Worm (Caenorhabditis elegans) whole organism, late embryonic: ENCODE data around the gene F17E9.16.

Experiments used
- C38D4.7 ChIP-seq: fragments of 200-800 bp; sonication (Bioruptor generic); optimal IDR thresholded peaks from 2 replicates; lab custom pipeline; 2018; ENCODE audit warnings: mild to moderate bottlenecking, missing genetic modification characterization, moderate library complexity, missing compliant biosample characterization
- K02D7.2 ChIP-seq: sonication (generic microtip); optimal IDR thresholded peaks from 2 replicates; lab custom pipeline; 2017; ENCODE audit warnings: mild to moderate bottlenecking, missing genetic modification characterization, missing compliant biosample characterization
- K09A11.1 ChIP-seq: sonication (generic microtip); optimal IDR thresholded peaks from 2 replicates; lab custom pipeline; 2017; ENCODE audit warnings: antibody characterized with exemption, mild to moderate bottlenecking, missing genetic modification characterization, missing compliant biosample characterization; ENCODE audit not compliant: insufficient read depth
- T23F11.4 ChIP-seq: fragments of 200-800 bp; sonication (Bioruptor generic); optimal IDR thresholded peaks from 2 replicates; lab custom pipeline; 2018; ENCODE audit warnings: mild to moderate bottlenecking, missing genetic modification characterization, missing compliant biosample characterization
- Y22D7AL.16 ChIP-seq: sonication (generic microtip); optimal IDR thresholded peaks from 2 replicates; lab custom pipeline; 2016; ENCODE audit warnings: missing genetic modification characterization, missing compliant biosample characterization
- ahr-1 ChIP-seq: sonication (generic microtip); optimal IDR thresholded peaks from 2 replicates; lab custom pipeline; 2016; ENCODE audit warnings: missing genetic modification characterization, missing compliant biosample characterization
- ceh-19 ChIP-seq: fragments of 200-800 bp; sonication (Bioruptor generic); optimal IDR thresholded peaks from 2 replicates; lab custom pipeline; 2018; ENCODE audit warnings: mild to moderate bottlenecking, missing genetic modification characterization, missing compliant biosample characterization
- ceh-30 ChIP-seq: fragments of 150-350 bp; optimal IDR thresholded peaks from 2 replicates; lab custom pipeline; 2014; ENCODE audit warnings: missing biosample characterization, missing genetic modification characterization
- ceh-31 ChIP-seq: sonication (generic microtip); optimal IDR thresholded peaks from 2 replicates; lab custom pipeline; 2016; ENCODE audit warnings: missing genetic modification characterization, missing compliant biosample characterization
- ceh-6 ChIP-seq: fragments of 200-800 bp; sonication (Bioruptor generic); optimal IDR thresholded peaks from 2 replicates; lab custom pipeline; 2018; ENCODE audit warnings: mild to moderate bottlenecking, missing genetic modification characterization, missing compliant biosample characterization
- dve-1 ChIP-seq: sonication (generic microtip); optimal IDR thresholded peaks from 2 replicates; lab custom pipeline; 2017; ENCODE audit warnings: antibody characterized with exemption, mild to moderate bottlenecking, missing genetic modification characterization, missing compliant biosample characterization
- elt-4 ChIP-seq: sonication (generic microtip); optimal IDR thresholded peaks from 2 replicates; lab custom pipeline; 2016; ENCODE audit warnings: missing genetic modification characterization, missing compliant biosample characterization
- ets-4 ChIP-seq: sonication (generic microtip); optimal IDR thresholded peaks from 2 replicates; lab custom pipeline; 2016; ENCODE audit warnings: missing genetic modification characterization, missing compliant biosample characterization
- eyg-1 ChIP-seq: sonication (generic microtip); optimal IDR thresholded peaks from 2 replicates; lab custom pipeline; 2016; ENCODE audit warnings: missing genotype, missing genetic modification characterization, missing compliant biosample characterization
- gmeb-2 ChIP-seq: sonication (generic microtip); optimal IDR thresholded peaks from 2 replicates; lab custom pipeline; 2016; ENCODE audit warnings: missing genetic modification characterization, inconsistent platforms, missing compliant biosample characterization
- hlh-13 ChIP-seq: fragments of 200-800 bp; sonication (Bioruptor generic); optimal IDR thresholded peaks from 2 replicates; lab custom pipeline; 2018; ENCODE audit warnings: mild to moderate bottlenecking, missing genetic modification characterization, missing compliant biosample characterization
- hlh-15 ChIP-seq: sonication (generic microtip); optimal IDR thresholded peaks from 2 replicates; lab custom pipeline; 2016; ENCODE audit warnings: missing genetic modification characterization, missing compliant biosample characterization
- hlh-30 ChIP-seq: sonication (generic microtip); optimal IDR thresholded peaks from 2 replicates; lab custom pipeline; 2017; ENCODE audit warnings: antibody characterized with exemption, missing genetic modification characterization, missing compliant biosample characterization; ENCODE audit not compliant: insufficient read depth
- lim-6 ChIP-seq: sonication (generic microtip); optimal IDR thresholded peaks from 2 replicates; lab custom pipeline; 2016; ENCODE audit warnings: missing genetic modification characterization, missing compliant biosample characterization
- madf-2 ChIP-seq: sonication (generic microtip); optimal IDR thresholded peaks from 2 replicates; lab custom pipeline; 2017; ENCODE audit warnings: missing genetic modification characterization, missing compliant biosample characterization
- mec-3 ChIP-seq: sonication (generic microtip); optimal IDR thresholded peaks from 2 replicates; lab custom pipeline; 2016; ENCODE audit warnings: borderline replicate concordance, missing genetic modification characterization, missing compliant biosample characterization
- nhr-11 ChIP-seq: fragments of 150-350 bp; optimal IDR thresholded peaks from 2 replicates; lab custom pipeline; 2014; ENCODE audit warnings: missing biosample characterization, missing genetic modification characterization
- npax-4 ChIP-seq: sonication (generic microtip); optimal IDR thresholded peaks from 2 replicates; lab custom pipeline; 2016; ENCODE audit warnings: missing genetic modification characterization, missing compliant biosample characterization
- pat-9 ChIP-seq: fragments of 200-800 bp; sonication (Bioruptor generic); optimal IDR thresholded peaks from 2 replicates; lab custom pipeline; 2018; ENCODE audit warnings: mild to moderate bottlenecking, missing genetic modification characterization, moderate library complexity, missing compliant biosample characterization
- pax-1 ChIP-seq: fragments of 150-350 bp; optimal IDR thresholded peaks from 2 replicates; lab custom pipeline; 2014; ENCODE audit warnings: missing biosample characterization, missing genetic modification characterization
- pha-2 ChIP-seq: sonication (generic microtip); optimal IDR thresholded peaks from 2 replicates; lab custom pipeline; 2017; ENCODE audit warnings: mild to moderate bottlenecking, missing genetic modification characterization, missing compliant biosample characterization
- pqm-1 ChIP-seq: sonication (generic microtip); optimal IDR thresholded peaks from 2 replicates; lab custom pipeline; 2016; ENCODE audit warnings: missing genetic modification characterization, missing compliant biosample characterization
- pros-1 ChIP-seq: fragments of 150-350 bp; optimal IDR thresholded peaks from 2 replicates; lab custom pipeline; 2014; ENCODE audit warnings: missing biosample characterization, missing genetic modification reagents, missing genetic modification characterization
- sdc-2 ChIP-seq: sonication (generic microtip); optimal IDR thresholded peaks from 2 replicates; lab custom pipeline; 2016; ENCODE audit warnings: missing genotype, missing genetic modification characterization, missing compliant biosample characterization
- sox-2 ChIP-seq: fragments of 200-800 bp; sonication (Bioruptor generic); IDR thresholded peaks from 2 replicates; pipeline ENCODE4 v1.3.6; 2022; ENCODE audit warnings: missing genetic modification reagents, missing genetic modification characterization, missing compliant biosample characterization
- sox-4 ChIP-seq: sonication (generic microtip); optimal IDR thresholded peaks from 2 replicates; lab custom pipeline; 2017; ENCODE audit warnings: mild to moderate bottlenecking, missing genetic modification characterization, inconsistent platforms, missing compliant biosample characterization
- syd-9 ChIP-seq: sonication (generic microtip); optimal IDR thresholded peaks from 2 replicates; lab custom pipeline; 2016; ENCODE audit warnings: mild to moderate bottlenecking, missing genetic modification characterization, moderate library complexity, missing compliant biosample characterization
- tbx-2 ChIP-seq: sonication (generic microtip); optimal IDR thresholded peaks from 2 replicates; lab custom pipeline; 2016; ENCODE audit warnings: missing genetic modification characterization, missing compliant biosample characterization
- tbx-7 ChIP-seq: sonication (generic microtip); optimal IDR thresholded peaks from 2 replicates; lab custom pipeline; 2016; ENCODE audit warnings: missing genotype, missing genetic modification characterization, missing compliant biosample characterization
- ttx-3 ChIP-seq: sonication (generic microtip); optimal IDR thresholded peaks from 2 replicates; lab custom pipeline; 2016; ENCODE audit warnings: missing genetic modification reagents, missing genetic modification characterization, missing compliant biosample characterization
- unc-3 ChIP-seq, 2 experiments: fragments of 200-800 bp in 1 of 2; sonication (Bioruptor generic) in 1 of 2; sonication (generic microtip) in 1 of 2; conservative IDR thresholded peaks in 1 of 2; optimal IDR thresholded peaks in 1 of 2; 2 replicates each; pipeline versions ENCODE4 v1.3.6 to Lab custom; 2016 to 2022; ENCODE audit warnings: missing compliant biosample characterization in 2 of 2, missing genetic modification characterization in 2 of 2, missing genetic modification reagents in 1 of 2
- unc-55 ChIP-seq: sonication (generic microtip); optimal IDR thresholded peaks from 2 replicates; lab custom pipeline; 2017; ENCODE audit warnings: missing biosample characterization, missing genetic modification reagents, missing genetic modification characterization

The F17E9.16 gene

DNA sequence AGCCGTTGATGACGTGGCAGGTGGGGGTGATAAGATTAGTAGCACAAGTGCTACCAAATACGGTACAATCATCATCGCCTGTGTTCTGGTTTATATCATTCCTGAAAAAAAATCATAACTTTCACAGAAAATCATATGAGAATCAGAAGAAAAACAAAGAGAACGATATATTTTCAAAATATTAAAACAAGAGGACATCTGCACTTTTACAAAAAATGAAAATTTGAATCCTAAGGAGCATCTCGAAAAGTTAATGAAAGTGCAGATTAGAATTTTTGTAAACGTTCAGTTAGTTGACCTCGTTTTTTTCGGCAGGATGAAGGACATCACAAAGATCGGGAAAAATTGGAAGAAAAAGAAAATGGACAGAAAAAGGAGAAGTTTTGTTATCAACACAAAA lies 39.3 kb upstream of the F17E9.16 start, which contains the start of gene F35H10.10:
Gene F35H10.10 (minus strand): TSS at position 101 of the 400 bp plus-strand sequence.
- TF ChIP-seq C38D4.7 = no peak
- TF ChIP-seq unc-3 (GFP tag; conservative IDR thresholded peaks at IDR 0.05; lab: Robert Waterston, UW) = no peak
- no peak for TF ChIP-seq unc-3 (tag; optimal IDR thresholded peaks at IDR 0.05; lab: Kevin White, UChicago)
- TF ChIP-seq lim-6 (tag; lab: Kevin White, UChicago) = no peak
- TF ChIP-seq ceh-6 = no peak

DNA sequence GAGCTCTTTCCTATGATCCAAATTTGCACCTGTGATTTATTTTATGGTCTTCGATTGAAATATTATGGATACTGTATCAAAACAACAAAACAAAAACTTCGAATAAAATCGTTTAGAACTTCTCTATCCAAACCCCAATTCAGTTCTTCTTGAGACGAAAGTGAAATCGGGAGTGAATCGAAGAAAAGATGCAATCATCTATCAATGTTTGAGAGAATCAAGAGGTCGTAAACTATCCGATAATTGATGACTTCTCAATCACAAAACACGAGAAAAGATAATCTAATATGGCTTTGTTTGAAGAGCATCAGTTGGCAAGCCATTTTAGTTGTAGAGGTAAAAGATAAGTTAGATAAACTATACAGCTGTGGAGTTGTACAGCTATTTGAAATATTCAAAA lies 34.3 kb upstream of the F17E9.16 start:
- TF ChIP-seq pha-2 = no peak
- no peak for TF ChIP-seq pat-9 (tag; lab: Kevin White, UChicago)
- TF ChIP-seq npax-4 = no peak
- no peak for TF ChIP-seq pros-1 (tag; lab: Kevin White, UChicago)
- no peak for TF ChIP-seq eyg-1 (tag; lab: Kevin White, UChicago)
- TF ChIP-seq unc-3 (GFP tag; conservative IDR thresholded peaks at IDR 0.05; lab: Robert Waterston, UW) = no peak
- no peak for TF ChIP-seq unc-3 (tag; optimal IDR thresholded peaks at IDR 0.05; lab: Kevin White, UChicago)
- no peak for TF ChIP-seq pax-1
- no peak for TF ChIP-seq mec-3
- TF ChIP-seq dve-1 (tag; lab: Kevin White, UChicago) = no peak
- TF ChIP-seq Y22D7AL.16 = no peak
- TF ChIP-seq, all 69 proteins: peak for 0

DNA sequence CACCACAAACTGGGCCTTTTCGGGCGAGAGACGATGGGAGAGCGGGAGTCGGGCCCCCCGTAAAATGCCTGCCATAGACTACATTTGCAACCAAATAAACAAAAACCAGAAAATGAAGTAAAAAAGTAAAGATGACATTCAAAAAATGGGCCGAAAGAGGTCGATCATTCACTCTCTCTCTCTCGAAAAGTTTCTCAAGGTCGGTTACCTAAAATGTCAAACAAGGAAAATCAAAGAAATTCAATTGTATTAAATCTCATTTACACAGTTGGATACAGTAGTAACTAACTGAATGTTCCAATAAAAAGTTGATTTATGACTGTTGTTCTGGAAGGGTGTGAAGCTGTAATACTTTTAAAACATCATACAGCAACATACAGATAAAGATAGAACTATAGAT lies 33.3 kb upstream of the F17E9.16 start:
- TF ChIP-seq ahr-1 (tag; lab: Kevin White, UChicago) (no peak), hlh-15 (tag; lab: Kevin White, UChicago) (no peak), syd-9 (no peak), tbx-7 (no peak), sdc-2 (no peak), sox-2 (no peak), nhr-11 (tag; lab: Kevin White, UChicago) (no peak), pqm-1 (tag; lab: Kevin White, UChicago) (no peak), pha-2 (no peak), gmeb-2 (tag; lab: Kevin White, UChicago) (no peak), sox-4 (no peak), tbx-2 (tag; lab: Kevin White, UChicago) (no peak), eyg-1 (tag; lab: Kevin White, UChicago) (no peak), unc-55 (no peak), elt-4 (tag; lab: Kevin White, UChicago) (no peak), ceh-30 (tag; lab: Kevin White, UChicago) (no peak), T23F11.4 (no peak), madf-2 (tag; lab: Kevin White, UChicago) (no peak)

DNA sequence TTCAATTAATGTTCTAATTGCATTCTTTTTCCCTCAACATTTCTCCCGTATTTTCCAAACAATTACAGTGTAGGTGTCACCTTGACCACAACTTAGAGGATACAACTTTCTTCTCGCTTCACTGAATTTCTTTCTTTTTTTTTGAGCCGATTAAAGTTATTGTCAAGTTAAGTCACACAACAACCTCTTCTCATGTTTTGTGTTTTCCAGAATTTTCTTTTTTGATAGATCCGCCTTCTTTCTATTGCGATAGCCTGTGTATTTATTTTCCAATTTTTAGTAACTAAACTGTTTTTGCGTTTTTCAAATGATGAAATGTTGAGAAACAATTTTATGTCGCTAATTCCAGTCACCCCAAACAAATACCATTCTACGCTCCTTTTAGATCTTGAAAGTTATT lies 26.5 kb upstream of the F17E9.16 start, which contains the start of gene F35H10.3:
Gene F35H10.3 (plus strand): TSS at position 301 of the 400 bp plus-strand sequence.
- TF ChIP-seq hlh-13 (GFP tag; lab: Kevin White, UChicago) (no peak), ceh-19 (GFP tag; lab: Kevin White, UChicago) (no peak), K09A11.1 (tag; lab: Kevin White, UChicago) (no peak), gmeb-2 (tag; lab: Kevin White, UChicago) (no peak), ceh-31 (no peak), pat-9 (tag; lab: Kevin White, UChicago) (no peak), K02D7.2 (no peak), nhr-11 (tag; lab: Kevin White, UChicago) (no peak), hlh-30 (tag; lab: Kevin White, UChicago) (no peak), ttx-3 (tag; lab: Kevin White, UChicago) (no peak), pax-1 (no peak), ets-4 (no peak)
